Fruit fly (Drosophila melanogaster) Kc167 (cell line): ENCODE results near the gene CG1965.

Source experiments
- Myc ChIP-seq: fragments of >200 bp; optimal IDR thresholded peaks from 2 replicates; lab custom pipeline; 2017; ENCODE audit warnings: missing external identifiers
- Sin3A ChIP-seq: fragments of >200 bp; optimal IDR thresholded peaks from 2 replicates; lab custom pipeline; 2018; ENCODE audit warnings: missing external identifiers
- h ChIP-seq: fragments of >200 bp; optimal IDR thresholded peaks from 3 replicates; lab custom pipeline; 2018; ENCODE audit warnings: missing external identifiers
- insv ChIP-seq: fragments of >200 bp; optimal IDR thresholded peaks from 3 replicates; lab custom pipeline; 2018; ENCODE audit warnings: missing external identifiers
- psq ChIP-seq: fragments of >200 bp; optimal IDR thresholded peaks from 2 replicates; lab custom pipeline; 2017; ENCODE audit warnings: missing external identifiers
- ttk ChIP-seq: sonication (Bioruptor generic); optimal IDR thresholded peaks from 2 replicates; lab custom pipeline; 2017; ENCODE audit warnings: missing external identifiers

DNA sequence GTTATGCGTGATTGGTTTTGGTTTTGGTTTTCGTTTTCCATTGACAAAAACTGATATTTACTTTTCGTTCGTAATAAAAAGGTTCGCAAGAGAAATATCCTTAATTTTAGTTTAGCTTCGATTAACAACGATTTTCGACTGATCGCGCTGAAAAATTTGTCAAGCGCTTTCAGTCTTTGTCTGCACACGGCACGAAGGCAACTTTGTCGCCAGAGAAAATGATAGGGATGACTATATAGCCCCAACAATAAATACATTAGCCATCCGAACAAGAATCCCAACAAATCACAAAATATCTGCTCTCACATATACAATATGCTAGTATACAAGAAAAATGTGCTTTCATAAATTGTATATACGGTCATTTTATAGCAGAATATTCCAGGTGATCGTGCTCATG is 50.4 kb downstream of the CG1965 start, which contains the start of gene Mlp84B:
- TF ChIP-seq Sin3A (no peak), ttk (lab: Kevin White, UChicago) (no peak), h (lab: Kevin White, UChicago) (no peak), insv (no peak), Myc (lab: Kevin White, UChicago) (no peak), psq (lab: Kevin White, UChicago) (no peak)
